Worm (Caenorhabditis elegans) whole organism, L4 larva: ENCODE measurements around the gene str-261.
A peak's percentile ranks its signal among the peaks of the same experiment; 100 is the strongest.

Experiments
- D1046.2 ChIP-seq: fragments of 200-800 bp; sonication (Bioruptor generic); IDR thresholded peaks from 2 replicates; pipeline ENCODE4 v1.3.6; 2022; ENCODE audit warnings: missing genetic modification characterization, missing compliant biosample characterization
- F37D6.2 ChIP-seq: sonication (generic microtip); optimal IDR thresholded peaks from 2 replicates; lab custom pipeline; 2016; ENCODE audit warnings: mild to moderate bottlenecking, missing genetic modification characterization, missing compliant biosample characterization
- R02D3.7 ChIP-seq: fragments of 150-350 bp; sonication (generic microtip); optimal IDR thresholded peaks from 3 replicates; lab custom pipeline; 2014; ENCODE audit warnings: missing biosample characterization, missing genetic modification characterization
- Y105C5A.15 ChIP-seq: fragments of 200-800 bp; sonication (Bioruptor generic); IDR thresholded peaks from 2 replicates; pipeline ENCODE4 v1.3.6; 2022; ENCODE audit warnings: missing genetic modification characterization, missing compliant biosample characterization
- Y48G9A.11 ChIP-seq: fragments of 200-800 bp; sonication (Bioruptor generic); IDR thresholded peaks from 2 replicates; pipeline ENCODE4 v1.3.6; 2022; ENCODE audit warnings: missing genetic modification reagents, missing genetic modification characterization, missing compliant biosample characterization
- ZK337.2 ChIP-seq: fragments of 200-800 bp; sonication (Bioruptor generic); IDR thresholded peaks from 2 replicates; pipeline ENCODE4 v1.3.6; 2022; ENCODE audit warnings: missing genetic modification reagents, missing genetic modification characterization, missing compliant biosample characterization
- aly-2 ChIP-seq: sonication (generic microtip); optimal IDR thresholded peaks from 2 replicates; lab custom pipeline; 2018; ENCODE audit warnings: missing biosample characterization, missing genetic modification characterization
- ama-1 ChIP-seq: fragments of 150-350 bp; optimal IDR thresholded peaks from 2 replicates; lab custom pipeline; 2014; ENCODE audit warnings: inconsistent platforms, mixed read lengths
- arid-1 ChIP-seq: fragments of 200-800 bp; sonication (Bioruptor generic); conservative IDR thresholded peaks from 2 replicates; pipeline ENCODE4 v1.3.6; 2022; ENCODE audit warnings: missing genetic modification reagents, missing genetic modification characterization, missing compliant biosample characterization
- ceh-20 ChIP-seq: fragments of 200-800 bp; sonication (Bioruptor generic); IDR thresholded peaks from 2 replicates; pipeline ENCODE4 v1.3.6; 2022; ENCODE audit warnings: missing genetic modification reagents, missing genetic modification characterization, missing compliant biosample characterization
- ceh-28 ChIP-seq: fragments of 150-350 bp; optimal IDR thresholded peaks from 2 replicates; lab custom pipeline; 2014; ENCODE audit warnings: missing biosample characterization, missing genetic modification reagents, missing genetic modification characterization
- ceh-44 ChIP-seq: fragments of 200-800 bp; sonication (Bioruptor generic); IDR thresholded peaks from 2 replicates; pipeline ENCODE4 v1.3.6; 2022; ENCODE audit warnings: missing genetic modification reagents, missing genetic modification characterization, missing compliant biosample characterization
- cey-2 ChIP-seq: sonication (generic microtip); optimal IDR thresholded peaks from 3 replicates; lab custom pipeline; 2017; ENCODE audit warnings: missing genetic modification characterization, mild to moderate bottlenecking, missing compliant biosample characterization, antibody characterized with exemption, borderline replicate concordance; ENCODE audit not compliant: insufficient read depth
- ctbp-1 ChIP-seq: fragments of 200-800 bp; sonication (Bioruptor generic); IDR thresholded peaks from 2 replicates; pipeline ENCODE4 v1.3.6; 2022; ENCODE audit warnings: missing genetic modification reagents, missing genetic modification characterization, missing compliant biosample characterization
- daf-19 ChIP-seq: fragments of 200-800 bp; sonication (Bioruptor generic); conservative IDR thresholded peaks from 2 replicates; pipeline ENCODE4 v1.3.6; 2022; ENCODE audit warnings: missing genetic modification characterization, missing compliant biosample characterization
- daf-8 ChIP-seq: fragments of 200-800 bp; sonication (Bioruptor generic); IDR thresholded peaks from 2 replicates; pipeline ENCODE4 v1.3.6; 2022; ENCODE audit warnings: missing genetic modification characterization, missing compliant biosample characterization
- dmd-8 ChIP-seq: fragments of 200-800 bp; sonication (Bioruptor generic); IDR thresholded peaks from 2 replicates; pipeline ENCODE4 v1.3.6; 2022; ENCODE audit warnings: missing genetic modification characterization, missing compliant biosample characterization
- dmd-9 ChIP-seq: fragments of 200-800 bp; sonication (Bioruptor generic); IDR thresholded peaks from 2 replicates; pipeline ENCODE4 v1.3.6; 2022; ENCODE audit warnings: missing genetic modification reagents, missing genetic modification characterization, missing compliant biosample characterization
- dpl-1 ChIP-seq: fragments of 150-350 bp; optimal IDR thresholded peaks from 2 replicates; lab custom pipeline; 2014; ENCODE audit warnings: missing biosample characterization, missing genetic modification reagents, missing genetic modification characterization
- dve-1 ChIP-seq: sonication (generic microtip); optimal IDR thresholded peaks from 2 replicates; lab custom pipeline; 2017; ENCODE audit warnings: antibody characterized with exemption, mild to moderate bottlenecking, missing genetic modification characterization, missing compliant biosample characterization; ENCODE audit not compliant: insufficient read depth
- egl-43 ChIP-seq: fragments of 200-800 bp; sonication (Bioruptor generic); IDR thresholded peaks from 2 replicates; pipeline ENCODE4 v1.3.6; 2022; ENCODE audit warnings: missing genetic modification reagents, missing genetic modification characterization, missing compliant biosample characterization
- gei-8 ChIP-seq: fragments of 200-800 bp; sonication (Bioruptor generic); optimal IDR thresholded peaks from 2 replicates; lab custom pipeline; 2018; ENCODE audit warnings: mild to moderate bottlenecking, missing genetic modification characterization, missing compliant biosample characterization
- hlh-30 ChIP-seq: sonication (generic microtip); optimal IDR thresholded peaks from 2 replicates; lab custom pipeline; 2017; ENCODE audit warnings: antibody characterized with exemption, mild to moderate bottlenecking, missing genetic modification characterization, missing compliant biosample characterization; ENCODE audit not compliant: insufficient read depth
- lin-1 ChIP-seq: fragments of 200-800 bp; sonication (Bioruptor generic); IDR thresholded peaks from 2 replicates; pipeline ENCODE4 v1.3.6; 2022; ENCODE audit warnings: missing genetic modification reagents, missing genetic modification characterization, missing compliant biosample characterization
- lin-13 ChIP-seq: fragments of 150-350 bp; optimal IDR thresholded peaks from 2 replicates; lab custom pipeline; 2014; ENCODE audit warnings: missing biosample characterization, missing genetic modification reagents, missing genetic modification characterization
- lin-29 ChIP-seq: fragments of 200-800 bp; sonication (Bioruptor generic); IDR thresholded peaks from 2 replicates; pipeline ENCODE4 v1.3.6; 2022; ENCODE audit warnings: missing genetic modification reagents, missing genetic modification characterization, missing compliant biosample characterization
- lin-39 ChIP-seq: fragments of 150-350 bp; optimal IDR thresholded peaks from 2 replicates; lab custom pipeline; 2014; ENCODE audit warnings: missing biosample characterization, missing genetic modification reagents, missing genetic modification characterization
- lsy-2 ChIP-seq, 2 experiments: fragments of 150-350 bp in 1 of 2; sonication (generic microtip) in 1 of 2; optimal IDR thresholded peaks; 2 replicates each; lab custom pipeline; 2014 to 2017; ENCODE audit warnings: missing biosample characterization in 2 of 2, missing genetic modification characterization in 2 of 2
- madf-9 ChIP-seq: fragments of 200-800 bp; sonication (Bioruptor generic); conservative IDR thresholded peaks from 2 replicates; pipeline ENCODE4 v1.3.6; 2022; ENCODE audit warnings: missing genetic modification reagents, missing genetic modification characterization, missing compliant biosample characterization
- mep-1 ChIP-seq: fragments of 150-350 bp; sonication (generic microtip); optimal IDR thresholded peaks from 3 replicates; lab custom pipeline; 2014; ENCODE audit warnings: missing biosample characterization, missing genetic modification characterization
- nhr-102 ChIP-seq: sonication (generic microtip); optimal IDR thresholded peaks from 2 replicates; lab custom pipeline; 2016; ENCODE audit warnings: mild to moderate bottlenecking, missing genetic modification characterization, moderate library complexity, missing compliant biosample characterization
- nhr-11 ChIP-seq: fragments of 150-350 bp; optimal IDR thresholded peaks from 2 replicates; lab custom pipeline; 2014; ENCODE audit warnings: missing biosample characterization, missing genetic modification characterization
- nhr-111 ChIP-seq: fragments of 200-800 bp; sonication (Bioruptor generic); optimal IDR thresholded peaks from 2 replicates; lab custom pipeline; 2018; ENCODE audit warnings: mild to moderate bottlenecking, missing genetic modification characterization, missing compliant biosample characterization
- nhr-25 ChIP-seq: sonication (generic microtip); optimal IDR thresholded peaks from 2 replicates; lab custom pipeline; 2017; ENCODE audit warnings: missing genetic modification characterization, mild to moderate bottlenecking, missing compliant biosample characterization, antibody characterized with exemption, moderate library complexity, borderline replicate concordance; ENCODE audit not compliant: insufficient read depth
- nhr-28 ChIP-seq: fragments of 150-350 bp; optimal IDR thresholded peaks from 2 replicates; lab custom pipeline; 2014; ENCODE audit warnings: missing biosample characterization, missing genetic modification characterization
- nhr-42 ChIP-seq: fragments of 200-800 bp; sonication (Bioruptor generic); IDR thresholded peaks from 2 replicates; pipeline ENCODE4 v1.3.6; 2022; ENCODE audit warnings: missing genetic modification characterization, missing compliant biosample characterization
- nhr-48 ChIP-seq: sonication (generic microtip); optimal IDR thresholded peaks from 2 replicates; lab custom pipeline; 2016; ENCODE audit warnings: mild to moderate bottlenecking, missing genetic modification characterization, missing compliant biosample characterization
- nhr-6 ChIP-seq: fragments of 150-350 bp; optimal IDR thresholded peaks from 2 replicates; lab custom pipeline; 2014; ENCODE audit warnings: missing biosample characterization, missing genetic modification characterization
- nhr-76 ChIP-seq: fragments of 150-350 bp; optimal IDR thresholded peaks from 2 replicates; lab custom pipeline; 2014; ENCODE audit warnings: missing biosample characterization, missing genetic modification characterization
- php-3 ChIP-seq: fragments of 200-800 bp; sonication (Bioruptor generic); IDR thresholded peaks from 2 replicates; pipeline ENCODE4 v1.3.6; 2022; ENCODE audit warnings: missing genetic modification reagents, missing genetic modification characterization, missing compliant biosample characterization
- pqm-1 ChIP-seq: sonication (generic microtip); optimal IDR thresholded peaks from 2 replicates; lab custom pipeline; 2017; ENCODE audit warnings: missing biosample characterization, missing genetic modification characterization
- rbr-2 ChIP-seq: sonication (generic microtip); optimal IDR thresholded peaks from 2 replicates; lab custom pipeline; 2016; ENCODE audit warnings: missing genotype, missing genetic modification characterization, missing compliant biosample characterization
- set-16 ChIP-seq: fragments of 200-800 bp; sonication (Bioruptor generic); IDR thresholded peaks from 2 replicates; pipeline ENCODE4 v1.3.6; 2022; ENCODE audit warnings: missing genetic modification reagents, missing genetic modification characterization, missing compliant biosample characterization
- snpc-1.2 ChIP-seq: fragments of 200-800 bp; sonication (Bioruptor generic); IDR thresholded peaks from 2 replicates; pipeline ENCODE4 v1.3.6; 2022; ENCODE audit warnings: missing genetic modification reagents, missing genetic modification characterization, missing compliant biosample characterization
- snpc-4 ChIP-seq: fragments of 150-350 bp; optimal IDR thresholded peaks from 2 replicates; lab custom pipeline; 2014; ENCODE audit warnings: missing biosample characterization, missing genetic modification characterization
- spr-1 ChIP-seq: sonication (generic microtip); optimal IDR thresholded peaks from 2 replicates; lab custom pipeline; 2016; ENCODE audit warnings: mild to moderate bottlenecking, missing genetic modification characterization, missing compliant biosample characterization
- spr-3 ChIP-seq: fragments of 200-800 bp; sonication (Bioruptor generic); optimal IDR thresholded peaks from 2 replicates; lab custom pipeline; 2018; ENCODE audit warnings: mild to moderate bottlenecking, missing genetic modification characterization, missing compliant biosample characterization
- zip-11 ChIP-seq: fragments of 200-800 bp; sonication (Bioruptor generic); IDR thresholded peaks from 2 replicates; pipeline ENCODE4 v1.3.6; 2022; ENCODE audit warnings: missing genetic modification characterization, missing compliant biosample characterization
- zip-2 ChIP-seq: fragments of 150-350 bp; optimal IDR thresholded peaks from 2 replicates; lab custom pipeline; 2014; ENCODE audit warnings: missing biosample characterization, missing genetic modification characterization
- ztf-11 ChIP-seq: fragments of 150-350 bp; optimal IDR thresholded peaks from 2 replicates; lab custom pipeline; 2014; ENCODE audit warnings: missing biosample characterization, missing genetic modification characterization
- ztf-7 ChIP-seq: fragments of 150-350 bp; optimal IDR thresholded peaks from 2 replicates; lab custom pipeline; 2014; ENCODE audit warnings: missing biosample characterization, missing genetic modification characterization

The str-261 gene

ce11 chrIII:11066691-11067090 lies 7.6 kb upstream of the str-261 start:
- TF ChIP-seq Y48G9A.11 (GFP tag; lab: Robert Waterston, UW) (no peak; the same call in 1 of the 2 replicates), nhr-42 (GFP tag; lab: Robert Waterston, UW) (peak; percentile 73), ceh-44 (GFP tag; lab: Robert Waterston, UW) (peak; percentile 71; the same call in 1 of the 2 replicates), F37D6.2 (tag; lab: Kevin White, UChicago) (peak; percentile 86), lin-29 (GFP tag; lab: Robert Waterston, UW) (peak; percentile 82), D1046.2 (GFP tag; lab: Robert Waterston, UW) (peak; percentile 78; the same call in 1 of the 2 replicates), rbr-2 (peak; percentile 85), dpl-1 (GFP tag; lab: Kevin White, UChicago) (peak; percentile 72), ama-1 (lab: Kevin White, UChicago) (peak; percentile 56), dve-1 (tag; lab: Kevin White, UChicago) (peak; percentile 79), spr-1 (tag; lab: Kevin White, UChicago) (peak; percentile 62), nhr-111 (no peak), Y105C5A.15 (GFP tag; lab: Robert Waterston, UW) (peak; percentile 88; the same call in 1 of the 2 replicates), ctbp-1 (peak; percentile 92), snpc-1.2 (GFP tag; lab: Robert Waterston, UW) (peak; percentile 86), daf-19 (GFP tag; lab: Robert Waterston, UW) (no peak), egl-43 (GFP tag; lab: Robert Waterston, UW) (peak; percentile 95), madf-9 (peak; percentile 90), nhr-28 (tag; lab: Kevin White, UChicago) (peak; percentile 5), spr-3 (GFP tag; lab: Kevin White, UChicago) (peak; percentile 82), nhr-25 (tag; lab: Kevin White, UChicago) (peak; percentile 63), lsy-2 (tag; optimal IDR thresholded peaks at IDR 0.05; lab: Kevin White, UChicago) (peak; percentile 42 to 87), set-16 (GFP tag; lab: Robert Waterston, UW) (peak; percentile 64), php-3 (GFP tag; lab: Robert Waterston, UW) (peak; percentile 82), ztf-7 (tag; lab: Kevin White, UChicago) (peak; percentile 57), lin-13 (GFP tag; lab: Kevin White, UChicago) (peak; percentile 49), pqm-1 (tag; lab: Kevin White, UChicago) (no peak), arid-1 (GFP tag; lab: Robert Waterston, UW) (peak; percentile 94), nhr-6 (tag; lab: Kevin White, UChicago) (peak; percentile 37), ZK337.2 (GFP tag; lab: Robert Waterston, UW) (peak; percentile 75), dmd-9 (GFP tag; lab: Robert Waterston, UW) (peak; percentile 88), R02D3.7 (tag; lab: Kevin White, UChicago) (no peak), aly-2 (no peak), dmd-8 (GFP tag; lab: Robert Waterston, UW) (peak; percentile 89), mep-1 (peak; percentile 86), nhr-102 (peak; percentile 71), lin-39 (no peak), daf-8 (GFP tag; lab: Robert Waterston, UW) (no peak), nhr-48 (tag; lab: Kevin White, UChicago) (peak; percentile 61), cey-2 (tag; lab: Kevin White, UChicago) (no peak), lin-1 (GFP tag; lab: Robert Waterston, UW) (peak; percentile 82), zip-2 (tag; lab: Kevin White, UChicago) (peak; percentile 80), hlh-30 (peak; percentile 76), snpc-4 (tag; lab: Kevin White, UChicago) (no peak), nhr-11 (tag; lab: Kevin White, UChicago) (peak; percentile 21), ceh-20 (GFP tag; lab: Robert Waterston, UW) (peak; percentile 93), gei-8 (peak; percentile 74), ceh-28 (tag; lab: Kevin White, UChicago) (no peak), nhr-76 (tag; lab: Kevin White, UChicago) (no peak), zip-11 (GFP tag; lab: Robert Waterston, UW) (peak; percentile 10; the same call in 1 of the 2 replicates), ztf-11 (tag; lab: Kevin White, UChicago) (no peak)
